Worm (Caenorhabditis elegans) whole organism, late embryonic: Measurements from ENCODE around the gene nas-22.

Source experiments
- C08G9.2 ChIP-seq: sonication (generic microtip); optimal IDR thresholded peaks from 2 replicates; lab custom pipeline; 2016; ENCODE audit warnings: mild to moderate bottlenecking, missing genetic modification characterization, moderate library complexity, missing compliant biosample characterization
- C38D4.7 ChIP-seq: fragments of 200-800 bp; sonication (Bioruptor generic); optimal IDR thresholded peaks from 2 replicates; lab custom pipeline; 2018; ENCODE audit warnings: mild to moderate bottlenecking, missing genetic modification characterization, moderate library complexity, missing compliant biosample characterization
- F13H6.1 ChIP-seq: sonication (generic microtip); optimal IDR thresholded peaks from 2 replicates; lab custom pipeline; 2016; ENCODE audit warnings: missing genetic modification characterization, missing compliant biosample characterization
- K02D7.2 ChIP-seq: sonication (generic microtip); optimal IDR thresholded peaks from 2 replicates; lab custom pipeline; 2017; ENCODE audit warnings: mild to moderate bottlenecking, missing genetic modification characterization, missing compliant biosample characterization
- K09A11.1 ChIP-seq: sonication (generic microtip); optimal IDR thresholded peaks from 2 replicates; lab custom pipeline; 2017; ENCODE audit warnings: antibody characterized with exemption, mild to moderate bottlenecking, missing genetic modification characterization, missing compliant biosample characterization; ENCODE audit not compliant: insufficient read depth
- T23F11.4 ChIP-seq: fragments of 200-800 bp; sonication (Bioruptor generic); optimal IDR thresholded peaks from 2 replicates; lab custom pipeline; 2018; ENCODE audit warnings: mild to moderate bottlenecking, missing genetic modification characterization, missing compliant biosample characterization
- Y22D7AL.16 ChIP-seq: sonication (generic microtip); optimal IDR thresholded peaks from 2 replicates; lab custom pipeline; 2016; ENCODE audit warnings: missing genetic modification characterization, missing compliant biosample characterization
- ama-1 ChIP-seq: fragments of 150-350 bp; optimal IDR thresholded peaks from 2 replicates; lab custom pipeline; 2014
- ceh-14 ChIP-seq: sonication (generic microtip); optimal IDR thresholded peaks from 2 replicates; lab custom pipeline; 2016; ENCODE audit warnings: missing genotype, missing genetic modification characterization, missing compliant biosample characterization
- ceh-18 ChIP-seq: sonication (generic microtip); optimal IDR thresholded peaks from 2 replicates; lab custom pipeline; 2016; ENCODE audit warnings: missing genetic modification characterization, missing compliant biosample characterization
- ceh-2 ChIP-seq: sonication (generic microtip); optimal IDR thresholded peaks from 2 replicates; lab custom pipeline; 2016; ENCODE audit warnings: missing genotype, missing genetic modification characterization, missing compliant biosample characterization
- ceh-24 ChIP-seq: sonication (generic microtip); optimal IDR thresholded peaks from 2 replicates; lab custom pipeline; 2016; ENCODE audit warnings: mild to moderate bottlenecking, missing genetic modification characterization, missing compliant biosample characterization
- ceh-30 ChIP-seq: fragments of 150-350 bp; optimal IDR thresholded peaks from 2 replicates; lab custom pipeline; 2014; ENCODE audit warnings: missing biosample characterization, missing genetic modification characterization
- ceh-31 ChIP-seq: sonication (generic microtip); optimal IDR thresholded peaks from 2 replicates; lab custom pipeline; 2016; ENCODE audit warnings: missing genetic modification characterization, missing compliant biosample characterization
- ceh-34 ChIP-seq: sonication (generic microtip); optimal IDR thresholded peaks from 2 replicates; lab custom pipeline; 2016; ENCODE audit warnings: mild to moderate bottlenecking, missing genetic modification characterization, missing compliant biosample characterization
- ceh-45 ChIP-seq: fragments of 200-800 bp; sonication (Bioruptor generic); IDR thresholded peaks from 2 replicates; pipeline ENCODE4 v1.3.6; 2022; ENCODE audit warnings: missing genetic modification reagents, missing genetic modification characterization, missing compliant biosample characterization
- ceh-6 ChIP-seq: fragments of 200-800 bp; sonication (Bioruptor generic); optimal IDR thresholded peaks from 2 replicates; lab custom pipeline; 2018; ENCODE audit warnings: mild to moderate bottlenecking, missing genetic modification characterization, missing compliant biosample characterization
- ceh-9 ChIP-seq: sonication (generic microtip); optimal IDR thresholded peaks from 2 replicates; lab custom pipeline; 2016; ENCODE audit warnings: mild to moderate bottlenecking, missing genetic modification characterization, inconsistent platforms, missing compliant biosample characterization
- che-1 ChIP-seq: sonication (generic microtip); optimal IDR thresholded peaks from 2 replicates; lab custom pipeline; 2016; ENCODE audit warnings: mild to moderate bottlenecking, missing genetic modification characterization, missing compliant biosample characterization
- dmd-4 ChIP-seq: sonication (generic microtip); optimal IDR thresholded peaks from 2 replicates; lab custom pipeline; 2016; ENCODE audit warnings: borderline replicate concordance, missing genetic modification characterization, missing compliant biosample characterization
- dve-1 ChIP-seq: sonication (generic microtip); optimal IDR thresholded peaks from 2 replicates; lab custom pipeline; 2017; ENCODE audit warnings: antibody characterized with exemption, mild to moderate bottlenecking, missing genetic modification characterization, missing compliant biosample characterization
- elt-4 ChIP-seq: sonication (generic microtip); optimal IDR thresholded peaks from 2 replicates; lab custom pipeline; 2016; ENCODE audit warnings: missing genetic modification characterization, missing compliant biosample characterization
- ets-4 ChIP-seq: sonication (generic microtip); optimal IDR thresholded peaks from 2 replicates; lab custom pipeline; 2016; ENCODE audit warnings: missing genetic modification characterization, missing compliant biosample characterization
- eyg-1 ChIP-seq: sonication (generic microtip); optimal IDR thresholded peaks from 2 replicates; lab custom pipeline; 2016; ENCODE audit warnings: missing genotype, missing genetic modification characterization, missing compliant biosample characterization
- fkh-10 ChIP-seq: fragments of 150-350 bp; optimal IDR thresholded peaks from 2 replicates; lab custom pipeline; 2014; ENCODE audit warnings: missing biosample characterization, missing genetic modification reagents, missing genetic modification characterization
- fkh-6 ChIP-seq: sonication (generic microtip); optimal IDR thresholded peaks from 2 replicates; lab custom pipeline; 2016; ENCODE audit warnings: missing genetic modification characterization, missing compliant biosample characterization
- gmeb-2 ChIP-seq: sonication (generic microtip); optimal IDR thresholded peaks from 2 replicates; lab custom pipeline; 2016; ENCODE audit warnings: missing genetic modification characterization, inconsistent platforms, missing compliant biosample characterization
- lim-6 ChIP-seq: sonication (generic microtip); optimal IDR thresholded peaks from 2 replicates; lab custom pipeline; 2016; ENCODE audit warnings: missing genetic modification characterization, missing compliant biosample characterization
- lin-11 ChIP-seq: fragments of 200-800 bp; sonication (Bioruptor generic); optimal IDR thresholded peaks from 2 replicates; lab custom pipeline; 2018; ENCODE audit warnings: mild to moderate bottlenecking, missing genetic modification characterization, missing compliant biosample characterization
- madf-2 ChIP-seq: sonication (generic microtip); optimal IDR thresholded peaks from 2 replicates; lab custom pipeline; 2017; ENCODE audit warnings: missing genetic modification characterization, missing compliant biosample characterization
- mec-3 ChIP-seq: sonication (generic microtip); optimal IDR thresholded peaks from 2 replicates; lab custom pipeline; 2016; ENCODE audit warnings: borderline replicate concordance, missing genetic modification characterization, missing compliant biosample characterization
- nfya-1 ChIP-seq: sonication (generic microtip); optimal IDR thresholded peaks from 2 replicates; lab custom pipeline; 2017; ENCODE audit warnings: missing genetic modification characterization, mild to moderate bottlenecking, missing compliant biosample characterization, antibody characterized with exemption, moderate library complexity
- nhr-11 ChIP-seq: fragments of 150-350 bp; optimal IDR thresholded peaks from 2 replicates; lab custom pipeline; 2014; ENCODE audit warnings: missing biosample characterization, missing genetic modification characterization
- nhr-232 ChIP-seq: sonication (generic microtip); optimal IDR thresholded peaks from 2 replicates; lab custom pipeline; 2016; ENCODE audit warnings: missing genetic modification characterization, missing compliant biosample characterization
- npax-4 ChIP-seq: sonication (generic microtip); optimal IDR thresholded peaks from 2 replicates; lab custom pipeline; 2016; ENCODE audit warnings: missing genetic modification characterization, missing compliant biosample characterization
- odd-2 ChIP-seq: sonication (generic microtip); optimal IDR thresholded peaks from 2 replicates; lab custom pipeline; 2017; ENCODE audit warnings: antibody characterized with exemption, mild to moderate bottlenecking, missing genetic modification characterization, missing compliant biosample characterization
- pag-3 ChIP-seq: sonication (generic microtip); optimal IDR thresholded peaks from 2 replicates; lab custom pipeline; 2016; ENCODE audit warnings: missing compliant biosample characterization, missing genetic modification characterization, borderline replicate concordance
- pat-9 ChIP-seq: fragments of 200-800 bp; sonication (Bioruptor generic); optimal IDR thresholded peaks from 2 replicates; lab custom pipeline; 2018; ENCODE audit warnings: mild to moderate bottlenecking, missing genetic modification characterization, moderate library complexity, missing compliant biosample characterization
- sdc-2 ChIP-seq: sonication (generic microtip); optimal IDR thresholded peaks from 2 replicates; lab custom pipeline; 2016; ENCODE audit warnings: missing genotype, missing genetic modification characterization, missing compliant biosample characterization
- sox-2 ChIP-seq: fragments of 200-800 bp; sonication (Bioruptor generic); IDR thresholded peaks from 2 replicates; pipeline ENCODE4 v1.3.6; 2022; ENCODE audit warnings: missing genetic modification reagents, missing genetic modification characterization, missing compliant biosample characterization
- sox-4 ChIP-seq: sonication (generic microtip); optimal IDR thresholded peaks from 2 replicates; lab custom pipeline; 2017; ENCODE audit warnings: mild to moderate bottlenecking, missing genetic modification characterization, inconsistent platforms, missing compliant biosample characterization
- ttx-3 ChIP-seq: sonication (generic microtip); optimal IDR thresholded peaks from 2 replicates; lab custom pipeline; 2016; ENCODE audit warnings: missing genetic modification reagents, missing genetic modification characterization, missing compliant biosample characterization
- unc-3 ChIP-seq, 2 experiments: fragments of 200-800 bp in 1 of 2; sonication (Bioruptor generic) in 1 of 2; sonication (generic microtip) in 1 of 2; conservative IDR thresholded peaks in 1 of 2; optimal IDR thresholded peaks in 1 of 2; 2 replicates each; pipeline versions ENCODE4 v1.3.6 to Lab custom; 2016 to 2022; ENCODE audit warnings: missing compliant biosample characterization in 2 of 2, missing genetic modification characterization in 2 of 2, missing genetic modification reagents in 1 of 2
- unc-55 ChIP-seq: sonication (generic microtip); optimal IDR thresholded peaks from 2 replicates; lab custom pipeline; 2017; ENCODE audit warnings: missing biosample characterization, missing genetic modification reagents, missing genetic modification characterization
- unc-86 ChIP-seq: sonication (generic microtip); optimal IDR thresholded peaks from 2 replicates; lab custom pipeline; 2016; ENCODE audit warnings: missing genetic modification characterization, missing compliant biosample characterization
- zip-5 ChIP-seq: sonication (generic microtip); optimal IDR thresholded peaks from 2 replicates; lab custom pipeline; 2016; ENCODE audit warnings: missing genetic modification characterization, missing compliant biosample characterization
- ztf-16 ChIP-seq: sonication (generic microtip); optimal IDR thresholded peaks from 2 replicates; lab custom pipeline; 2017; ENCODE audit warnings: missing genetic modification characterization, missing compliant biosample characterization

Gene nas-22

ce11 chrV:11521448-11521847 lies 46.9 kb downstream of the nas-22 start, which contains the start of gene pafo-1 (continued):
- no peak for TF ChIP-seq ceh-2
- TF ChIP-seq lin-11 (tag; lab: Kevin White, UChicago) = peak; percentile 40
- TF ChIP-seq fkh-10 (GFP tag; lab: Kevin White, UChicago) = no peak
- no peak for TF ChIP-seq mec-3 (tag; lab: Kevin White, UChicago)
- no peak for TF ChIP-seq lim-6 (tag; lab: Kevin White, UChicago)
- TF ChIP-seq ama-1 = no peak
- TF ChIP-seq ttx-3 (tag; lab: Kevin White, UChicago) = peak; percentile 12
- no peak for TF ChIP-seq pag-3 (tag; lab: Kevin White, UChicago)
- no peak for TF ChIP-seq fkh-6
- TF ChIP-seq pat-9 (tag; lab: Kevin White, UChicago) = peak; percentile 32
- peak; percentile 50 for TF ChIP-seq gmeb-2
- no peak for TF ChIP-seq ceh-45 (GFP tag; lab: Robert Waterston, UW)
- TF ChIP-seq sox-2 (GFP tag; lab: Robert Waterston, UW) = 0 out of 2 replicates have a peak, but pooled peaks have one; percentile 33
- TF ChIP-seq ztf-16 = peak; percentile 57
- no peak for TF ChIP-seq npax-4 (tag; lab: Kevin White, UChicago)
- peak; percentile 52 for TF ChIP-seq unc-86 (tag; lab: Kevin White, UChicago)
- TF ChIP-seq F13H6.1 (tag; lab: Kevin White, UChicago) = no peak
- TF ChIP-seq zip-5 = peak; percentile 9
- TF ChIP-seq ceh-9 (tag; lab: Kevin White, UChicago) = no peak
- TF ChIP-seq elt-4 (tag; lab: Kevin White, UChicago) = no peak
- TF ChIP-seq sdc-2 (tag; lab: Kevin White, UChicago) = no peak
- peak; percentile 34 for TF ChIP-seq sox-4 (tag; lab: Kevin White, UChicago)
- peak; percentile 63 for TF ChIP-seq che-1 (tag; lab: Kevin White, UChicago)
- peak; percentile 33 for TF ChIP-seq K09A11.1 (tag; lab: Kevin White, UChicago)
- TF ChIP-seq dmd-4 (tag; lab: Kevin White, UChicago) = no peak
- TF ChIP-seq ceh-30 (tag; lab: Kevin White, UChicago) = no peak
- peak; percentile 53 for TF ChIP-seq unc-55
- TF ChIP-seq eyg-1 = no peak
- peak; percentile 30 for TF ChIP-seq C38D4.7
- TF ChIP-seq T23F11.4 (GFP tag; lab: Kevin White, UChicago) = no peak
- no peak for TF ChIP-seq nhr-11
- no peak for TF ChIP-seq Y22D7AL.16
- no peak for TF ChIP-seq nhr-232 (tag; lab: Kevin White, UChicago)
- peak; percentile 50; the same call in 1 of the 2 replicates for TF ChIP-seq unc-3 (GFP tag; conservative IDR thresholded peaks at IDR 0.05; lab: Robert Waterston, UW)
- TF ChIP-seq unc-3 (tag; optimal IDR thresholded peaks at IDR 0.05; lab: Kevin White, UChicago) = peak; percentile 49
- TF ChIP-seq ets-4 (tag; lab: Kevin White, UChicago) = peak; percentile 9
- TF ChIP-seq C08G9.2 (tag; lab: Kevin White, UChicago) = no peak
- peak; percentile 73 for TF ChIP-seq nfya-1 (tag; lab: Kevin White, UChicago)
- TF ChIP-seq odd-2 (tag; lab: Kevin White, UChicago) = no peak
- TF ChIP-seq ceh-18 (tag; lab: Kevin White, UChicago) = peak; percentile 30
- no peak for TF ChIP-seq K02D7.2 (tag; lab: Kevin White, UChicago)
- TF ChIP-seq ceh-31 (tag; lab: Kevin White, UChicago) = peak; percentile 43
- peak; percentile 27 for TF ChIP-seq dve-1 (tag; lab: Kevin White, UChicago)
- peak; percentile 42 for TF ChIP-seq madf-2 (tag; lab: Kevin White, UChicago)
- no peak for TF ChIP-seq ceh-34 (tag; lab: Kevin White, UChicago)
- TF ChIP-seq ceh-6 = no peak
- TF ChIP-seq ceh-24 (tag; lab: Kevin White, UChicago) = no peak
- peak; percentile 36 for TF ChIP-seq ceh-14 (tag; lab: Kevin White, UChicago)
